Worm (Caenorhabditis elegans) whole organism, L2 larva: ENCODE results near the gene pst-2.

Experiments
- C34F6.9 ChIP-seq: fragments of 150-350 bp; optimal IDR thresholded peaks from 2 replicates; lab custom pipeline; 2014; ENCODE audit warnings: missing biosample characterization, missing genetic modification characterization
- R02D3.7 ChIP-seq: fragments of 150-350 bp; optimal IDR thresholded peaks from 2 replicates; lab custom pipeline; 2014; ENCODE audit warnings: missing biosample characterization, missing genetic modification characterization
- ama-1 ChIP-seq: fragments of 150-350 bp; optimal IDR thresholded peaks from 2 replicates; lab custom pipeline; 2018; ENCODE audit warnings: inconsistent platforms
- blmp-1 ChIP-seq: sonication (generic microtip); optimal IDR thresholded peaks from 2 replicates; lab custom pipeline; 2017; ENCODE audit warnings: missing genetic modification characterization, mild to moderate bottlenecking, missing compliant biosample characterization, antibody characterized with exemption, moderate library complexity; ENCODE audit not compliant: insufficient read depth
- ceh-16 ChIP-seq: fragments of 150-350 bp; optimal IDR thresholded peaks from 2 replicates; lab custom pipeline; 2014; ENCODE audit warnings: missing biosample characterization, missing genetic modification characterization
- ceh-82 ChIP-seq: fragments of 150-350 bp; optimal IDR thresholded peaks from 2 replicates; lab custom pipeline; 2014; ENCODE audit warnings: missing biosample characterization, missing genetic modification characterization
- dmd-4 ChIP-seq: sonication (generic microtip); optimal IDR thresholded peaks from 2 replicates; lab custom pipeline; 2017; ENCODE audit warnings: missing biosample characterization, missing genetic modification characterization
- elt-1 ChIP-seq: fragments of 150-350 bp; optimal IDR thresholded peaks from 2 replicates; lab custom pipeline; 2014; ENCODE audit warnings: missing biosample characterization, missing genetic modification characterization
- elt-3 ChIP-seq: sonication (generic microtip); optimal IDR thresholded peaks from 2 replicates; lab custom pipeline; 2017; ENCODE audit warnings: missing biosample characterization, missing genetic modification characterization
- fos-1 ChIP-seq: fragments of 150-350 bp; optimal IDR thresholded peaks from 2 replicates; lab custom pipeline; 2014; ENCODE audit warnings: missing biosample characterization, missing genetic modification characterization
- gmeb-1 ChIP-seq: fragments of 150-350 bp; optimal IDR thresholded peaks from 2 replicates; lab custom pipeline; 2014; ENCODE audit warnings: missing biosample characterization, missing genetic modification characterization
- lin-11 ChIP-seq: fragments of 150-350 bp; sonication (generic microtip); optimal IDR thresholded peaks from 2 replicates; lab custom pipeline; 2014; ENCODE audit warnings: missing biosample characterization, missing genetic modification characterization, inconsistent platforms, mixed read lengths
- lin-13 ChIP-seq: fragments of 150-350 bp; optimal IDR thresholded peaks from 2 replicates; lab custom pipeline; 2014; ENCODE audit warnings: missing biosample characterization, missing genetic modification reagents, missing genetic modification characterization
- lin-39 ChIP-seq: fragments of 150-350 bp; optimal IDR thresholded peaks from 2 replicates; lab custom pipeline; 2014; ENCODE audit warnings: missing biosample characterization, missing genetic modification reagents, missing genetic modification characterization
- lsy-2 ChIP-seq, 2 experiments: fragments of 150-350 bp in 1 of 2; sonication (generic microtip) in 1 of 2; optimal IDR thresholded peaks; 2 replicates each; lab custom pipeline; 2014 to 2017; ENCODE audit warnings: missing biosample characterization in 2 of 2, missing genetic modification characterization in 2 of 2
- mbf-1 ChIP-seq: sonication (generic microtip); optimal IDR thresholded peaks from 2 replicates; lab custom pipeline; 2017; ENCODE audit warnings: missing biosample characterization, missing genetic modification characterization
- mdl-1 ChIP-seq, 2 experiments: fragments of 150-350 bp in 1 of 2; sonication (generic microtip) in 1 of 2; optimal IDR thresholded peaks; 2 replicates each; lab custom pipeline; 2017; ENCODE audit warnings: missing biosample characterization in 2 of 2, missing genetic modification characterization in 2 of 2
- nhr-10 ChIP-seq: sonication (generic microtip); optimal IDR thresholded peaks from 2 replicates; lab custom pipeline; 2017; ENCODE audit warnings: missing biosample characterization, missing genetic modification characterization
- nhr-129 ChIP-seq: fragments of 150-350 bp; optimal IDR thresholded peaks from 2 replicates; lab custom pipeline; 2014; ENCODE audit warnings: missing biosample characterization, missing genetic modification characterization
- nhr-21 ChIP-seq: fragments of 150-350 bp; optimal IDR thresholded peaks from 2 replicates; lab custom pipeline; 2014; ENCODE audit warnings: missing biosample characterization, missing genetic modification characterization
- nhr-237 ChIP-seq: fragments of 150-350 bp; optimal IDR thresholded peaks from 2 replicates; lab custom pipeline; 2014; ENCODE audit warnings: missing biosample characterization, missing genetic modification characterization
- nhr-25 ChIP-seq: fragments of 150-350 bp; sonication (generic microtip); optimal IDR thresholded peaks from 3 replicates; lab custom pipeline; 2014; ENCODE audit warnings: missing biosample characterization, missing genetic modification characterization
- nhr-6 ChIP-seq: fragments of 150-350 bp; optimal IDR thresholded peaks from 2 replicates; lab custom pipeline; 2014; ENCODE audit warnings: missing biosample characterization, missing genetic modification characterization
- nhr-77 ChIP-seq: fragments of 150-350 bp; optimal IDR thresholded peaks from 2 replicates; lab custom pipeline; 2014; ENCODE audit warnings: missing biosample characterization, missing genetic modification characterization
- sma-3 ChIP-seq: sonication (generic microtip); optimal IDR thresholded peaks from 2 replicates; lab custom pipeline; 2016; ENCODE audit warnings: missing genetic modification reagents, missing genetic modification characterization, missing compliant biosample characterization
- sma-9 ChIP-seq, 2 experiments: fragments of 150-350 bp in 1 of 2; sonication (generic microtip) in 1 of 2; optimal IDR thresholded peaks; 2 replicates each; lab custom pipeline; 2014 to 2016; ENCODE audit warnings: missing genetic modification characterization in 2 of 2, mild to moderate bottlenecking in 1 of 2, missing biosample characterization in 1 of 2, missing compliant biosample characterization in 1 of 2, missing genetic modification reagents in 1 of 2, moderate library complexity in 1 of 2
- unc-39 ChIP-seq: fragments of 150-350 bp; optimal IDR thresholded peaks from 2 replicates; lab custom pipeline; 2014; ENCODE audit warnings: missing biosample characterization, missing genetic modification characterization
- unc-55 ChIP-seq: fragments of 150-350 bp; sonication (generic microtip); optimal IDR thresholded peaks from 3 replicates; lab custom pipeline; 2014; ENCODE audit warnings: missing biosample characterization, missing genetic modification reagents, missing genetic modification characterization
- unc-62 ChIP-seq: fragments of 150-350 bp; optimal IDR thresholded peaks from 2 replicates; lab custom pipeline; 2014; ENCODE audit warnings: missing biosample characterization, missing genetic modification reagents, missing genetic modification characterization
- zag-1 ChIP-seq: fragments of 150-350 bp; optimal IDR thresholded peaks from 2 replicates; lab custom pipeline; 2014; ENCODE audit warnings: missing biosample characterization, missing genetic modification characterization
- ztf-1 ChIP-seq: fragments of 200-800 bp; sonication (Bioruptor generic); conservative IDR thresholded peaks from 2 replicates; pipeline ENCODE4 v1.3.6; 2022; ENCODE audit warnings: missing genetic modification characterization, missing compliant biosample characterization
- ztf-11 ChIP-seq: sonication (generic microtip); optimal IDR thresholded peaks from 2 replicates; lab custom pipeline; 2017; ENCODE audit warnings: missing biosample characterization, missing genetic modification characterization

The pst-2 gene

DNA sequence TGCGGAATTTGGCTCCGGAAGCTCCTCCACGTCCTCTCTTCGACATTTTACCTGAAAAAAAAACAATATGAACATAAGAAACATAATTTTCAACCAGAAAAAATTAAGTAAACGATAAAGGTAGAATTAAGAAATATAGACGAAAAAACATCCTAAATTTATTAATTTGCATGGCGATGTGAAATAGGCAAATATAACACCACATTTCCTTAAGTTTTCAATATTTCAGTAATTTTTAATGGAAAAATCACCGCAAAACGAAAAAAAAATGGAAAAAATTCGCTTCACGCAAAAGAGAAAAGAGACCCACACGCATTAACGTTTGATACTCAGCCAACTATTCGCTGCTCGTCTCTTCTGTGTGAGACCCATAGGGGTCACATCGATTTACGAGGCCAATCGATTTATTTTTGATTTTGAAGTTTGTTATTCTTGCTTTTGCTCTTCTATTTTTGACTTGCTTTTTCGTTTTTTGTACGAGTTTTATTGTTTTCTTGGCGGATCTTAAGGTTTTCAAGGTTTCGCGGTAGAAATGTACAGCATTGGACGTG lies 25.9 kb downstream of the pst-2 start, which contains the start of gene rpl-23 (continued):
- TF ChIP-seq elt-1 (tag; lab: Kevin White, UChicago), result no peak
- TF ChIP-seq gmeb-1 (tag; lab: Kevin White, UChicago), result peak; percentile 91
- peak; percentile 100 for TF ChIP-seq unc-55
- TF ChIP-seq nhr-25, result peak; percentile 95
- TF ChIP-seq blmp-1 (tag; lab: Kevin White, UChicago), result peak; percentile 80
- peak; percentile 25 for TF ChIP-seq nhr-77
- TF ChIP-seq lin-39, result no peak
- TF ChIP-seq ztf-1 (GFP tag; lab: Robert Waterston, UW), result no peak
- peak; percentile 92 for TF ChIP-seq nhr-6
- peak; percentile 88 for TF ChIP-seq sma-3 (GFP tag; lab: Kevin White, UChicago)
- no peak for TF ChIP-seq unc-39 (tag; lab: Kevin White, UChicago)

DNA sequence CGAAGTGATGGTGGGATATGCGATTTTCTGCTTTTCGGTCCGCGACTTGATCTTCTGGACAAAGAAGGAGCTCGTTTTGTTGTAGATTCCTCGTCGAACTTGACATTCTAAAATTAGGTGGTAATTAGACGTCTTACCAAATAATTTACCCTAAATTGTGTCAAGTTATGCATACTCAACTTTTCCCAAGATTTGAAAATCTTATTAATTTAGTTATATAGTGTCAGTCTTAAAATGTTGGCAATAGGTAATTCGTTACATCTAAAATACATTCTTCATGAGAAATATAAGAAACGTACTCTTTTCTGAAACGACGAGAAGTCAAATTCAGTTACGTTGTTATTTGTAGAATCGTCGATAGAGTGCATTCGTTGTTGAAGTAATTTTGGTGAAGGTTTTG lies 27.3 kb downstream of the pst-2 start:
- TF ChIP-seq nhr-6 (no peak), mdl-1 (tag; optimal IDR thresholded peaks at IDR 0.05; lab: Kevin White, UChicago) (no peak), lin-39 (no peak), zag-1 (tag; lab: Kevin White, UChicago) (no peak), lsy-2 (tag; optimal IDR thresholded peaks at IDR 0.05; lab: Kevin White, UChicago) (no peak), R02D3.7 (tag; lab: Kevin White, UChicago) (no peak), nhr-129 (tag; lab: Kevin White, UChicago) (no peak), ceh-16 (tag; lab: Kevin White, UChicago) (no peak), lin-11 (tag; lab: Kevin White, UChicago) (no peak)

DNA sequence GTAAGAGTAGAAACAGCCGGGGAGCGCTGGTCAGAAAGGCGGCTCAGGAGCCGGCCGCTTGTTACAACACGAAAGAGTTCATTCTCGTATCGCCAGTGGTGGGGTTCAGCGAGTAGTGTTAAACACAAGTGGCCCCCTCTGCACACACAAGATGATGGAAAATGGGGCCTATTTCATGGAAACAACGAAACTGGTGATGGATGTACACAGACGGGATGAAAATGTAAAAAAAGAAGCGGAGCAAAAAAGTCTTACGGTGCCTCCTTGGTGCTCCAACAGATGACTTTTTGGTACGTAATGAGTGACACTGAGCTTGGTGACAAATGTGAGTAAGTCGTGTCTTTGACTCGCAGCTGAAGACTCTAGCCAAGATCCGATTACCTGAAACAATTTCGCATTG lies 27.8 kb downstream of the pst-2 start:
- no peak for TF ChIP-seq elt-1 (tag; lab: Kevin White, UChicago)
- peak; percentile 50 for TF ChIP-seq nhr-129 (tag; lab: Kevin White, UChicago)
- no peak for TF ChIP-seq ama-1 (lab: Kevin White, UChicago)

DNA sequence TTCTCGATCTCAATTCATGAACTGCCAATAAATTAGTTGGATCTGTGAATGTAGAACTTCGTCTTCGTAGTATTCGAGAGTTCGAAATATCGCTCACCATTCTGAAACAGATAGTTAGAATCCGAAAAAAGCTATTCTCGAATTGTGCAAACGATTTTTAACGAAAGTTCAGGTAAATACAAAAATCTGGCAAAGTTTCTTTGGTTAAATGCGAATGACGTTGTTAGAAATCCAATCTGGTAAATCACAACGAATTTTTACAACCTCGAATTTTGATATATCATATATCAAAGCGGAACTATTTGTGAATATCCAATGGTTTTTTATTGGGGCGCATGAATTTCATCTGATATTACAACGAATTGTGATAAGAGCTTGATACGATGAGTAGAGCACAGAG lies 29.0 kb downstream of the pst-2 start, which contains the start of gene hpo-28:
Gene hpo-28, minus strand, starts transcription at position 101 of the 400 bp plus-strand sequence.
- no peak for TF ChIP-seq ztf-11
- no peak for TF ChIP-seq lsy-2 (tag; optimal IDR thresholded peaks at IDR 0.05; lab: Kevin White, UChicago)
- TF ChIP-seq dmd-4, result no peak
- TF ChIP-seq ceh-82 (tag; lab: Kevin White, UChicago), result no peak

DNA sequence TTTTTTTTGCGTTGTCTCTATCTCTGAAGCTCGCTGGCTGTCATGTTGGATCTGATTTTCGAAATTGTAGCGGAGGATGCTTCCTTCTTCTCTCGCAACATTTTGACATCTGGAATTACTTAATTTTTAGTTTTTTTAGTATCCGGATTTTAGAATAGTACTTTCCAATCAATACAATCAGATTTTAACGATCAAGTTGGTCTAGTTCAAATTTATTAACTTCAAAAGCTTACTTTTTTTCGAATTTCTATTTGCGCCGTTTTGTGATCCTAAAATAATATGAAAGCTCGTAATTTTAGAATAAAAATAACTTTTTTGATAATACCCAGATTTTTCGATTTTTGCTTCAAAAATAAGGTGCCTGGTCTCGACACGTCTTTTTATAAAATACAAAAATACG lies 29.8 kb downstream of the pst-2 start, which contains the start of gene B0336.12:
Gene B0336.12, minus strand, starts transcription at position 101 of the 400 bp plus-strand sequence.
- TF ChIP-seq lin-39, result no peak
- TF ChIP-seq elt-3 (tag; lab: Kevin White, UChicago), result no peak
- no peak for TF ChIP-seq unc-62 (GFP tag; lab: Kevin White, UChicago)
- no peak for TF ChIP-seq gmeb-1 (tag; lab: Kevin White, UChicago)
- no peak for TF ChIP-seq nhr-237 (tag; lab: Kevin White, UChicago)
- TF ChIP-seq, all 48 proteins: peak for 0

DNA sequence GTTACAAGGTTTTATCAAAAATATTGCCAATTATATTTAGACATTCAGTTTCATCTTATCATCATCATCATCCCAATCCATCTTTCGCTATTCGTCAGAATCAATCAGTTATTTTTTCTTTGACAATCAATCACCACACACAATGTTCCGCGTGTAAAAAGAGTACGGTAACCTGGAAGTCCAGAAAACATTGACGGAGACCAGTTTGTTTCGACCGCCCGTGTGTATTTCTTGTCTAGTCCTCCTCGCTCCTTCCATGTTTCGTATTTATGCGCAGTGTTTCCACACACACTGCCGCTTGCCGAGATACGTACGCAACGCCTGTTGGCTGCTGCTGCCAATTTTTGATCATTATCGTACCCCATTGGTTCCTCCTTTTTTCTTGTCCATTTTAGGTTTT lies 30.4 kb downstream of the pst-2 start:
- TF ChIP-seq nhr-129 (tag; lab: Kevin White, UChicago), result peak; percentile 26
- no peak for TF ChIP-seq unc-39 (tag; lab: Kevin White, UChicago)
- TF ChIP-seq mbf-1 (tag; lab: Kevin White, UChicago), result no peak
- TF ChIP-seq lsy-2 (tag; optimal IDR thresholded peaks at IDR 0.05; lab: Kevin White, UChicago), result peak in 1 of 2 experiments; percentile 81
- TF ChIP-seq gmeb-1 (tag; lab: Kevin White, UChicago), result peak; percentile 10
- TF ChIP-seq sma-9 (GFP tag; optimal IDR thresholded peaks at IDR 0.05; lab: Kevin White, UChicago), result peak; percentile 43
- TF ChIP-seq sma-9 (tag; optimal IDR thresholded peaks at IDR 0.05; lab: Kevin White, UChicago), result no peak
- no peak for TF ChIP-seq lin-11 (tag; lab: Kevin White, UChicago)
- peak; percentile 83 for TF ChIP-seq nhr-21 (tag; lab: Kevin White, UChicago)
- TF ChIP-seq nhr-10 (tag; lab: Kevin White, UChicago), result no peak
- TF ChIP-seq sma-3 (GFP tag; lab: Kevin White, UChicago), result peak; percentile 29
- TF ChIP-seq blmp-1 (tag; lab: Kevin White, UChicago), result peak; percentile 7
- peak; percentile 5 for TF ChIP-seq lin-13 (GFP tag; lab: Kevin White, UChicago)
- TF ChIP-seq C34F6.9, result no peak
- TF ChIP-seq fos-1, result peak; percentile 36
- TF ChIP-seq nhr-25, result no peak
